Worm (Caenorhabditis elegans) whole organism, young adult: Measurements from ENCODE around the gene tag-153.

Experiments
- B0035.1 ChIP-seq: sonication (generic microtip); optimal IDR thresholded peaks from 2 replicates; lab custom pipeline; 2016; ENCODE audit warnings: missing genetic modification characterization, mild to moderate bottlenecking, missing compliant biosample characterization, missing genotype, missing genetic modification reagents
- B0261.1 ChIP-seq: sonication (generic microtip); optimal IDR thresholded peaks from 2 replicates; lab custom pipeline; 2016; ENCODE audit warnings: mild to moderate bottlenecking, missing genetic modification characterization, moderate library complexity, missing compliant biosample characterization
- B0336.3 ChIP-seq: fragments of 200-800 bp; sonication (Bioruptor generic); IDR thresholded peaks from 2 replicates; pipeline ENCODE4 v1.3.6; 2022; ENCODE audit warnings: missing genetic modification characterization, missing compliant biosample characterization
- C17E4.6 ChIP-seq: fragments of 200-800 bp; sonication (Bioruptor generic); IDR thresholded peaks from 2 replicates; pipeline ENCODE4 v1.3.6; 2022; ENCODE audit warnings: missing genetic modification reagents, missing genetic modification characterization, missing compliant biosample characterization
- F10E7.11 ChIP-seq: sonication (generic microtip); optimal IDR thresholded peaks from 2 replicates; lab custom pipeline; 2017; ENCODE audit warnings: mild to moderate bottlenecking, missing genetic modification characterization, moderate library complexity, missing compliant biosample characterization
- F37B4.10 ChIP-seq: fragments of 200-800 bp; sonication (Bioruptor generic); IDR thresholded peaks from 2 replicates; pipeline ENCODE4 v1.3.6; 2022; ENCODE audit warnings: missing genetic modification characterization, missing compliant biosample characterization
- F57A8.1 ChIP-seq: fragments of 200-800 bp; sonication (Bioruptor generic); optimal IDR thresholded peaks from 2 replicates; lab custom pipeline; 2018; ENCODE audit warnings: mild to moderate bottlenecking, missing genetic modification characterization, moderate library complexity, missing compliant biosample characterization
- F57C9.4 ChIP-seq: sonication (generic microtip); optimal IDR thresholded peaks from 2 replicates; lab custom pipeline; 2017; ENCODE audit warnings: mild to moderate bottlenecking, missing genetic modification characterization, missing compliant biosample characterization
- T07F8.4 ChIP-seq: sonication (generic microtip); optimal IDR thresholded peaks from 2 replicates; lab custom pipeline; 2016; ENCODE audit warnings: mild to moderate bottlenecking, missing genetic modification characterization, moderate library complexity, missing compliant biosample characterization
- T26A5.8 ChIP-seq: sonication (generic microtip); optimal IDR thresholded peaks from 2 replicates; lab custom pipeline; 2016; ENCODE audit warnings: missing genetic modification characterization, missing compliant biosample characterization
- Y53F4B.3 ChIP-seq: fragments of 200-800 bp; sonication (Bioruptor generic); IDR thresholded peaks from 2 replicates; pipeline ENCODE4 v1.3.6; 2022; ENCODE audit warnings: missing genetic modification reagents, missing genetic modification characterization, missing compliant biosample characterization
- Y56A3A.18 ChIP-seq: fragments of 200-800 bp; sonication (Bioruptor generic); IDR thresholded peaks from 2 replicates; pipeline ENCODE4 v1.3.6; 2022; ENCODE audit warnings: missing genetic modification reagents, missing genetic modification characterization, missing compliant biosample characterization
- Y79H2A.3 ChIP-seq: fragments of 200-800 bp; sonication (Bioruptor generic); conservative IDR thresholded peaks from 2 replicates; pipeline ENCODE4 v1.3.6; 2022; ENCODE audit warnings: missing genetic modification reagents, missing genetic modification characterization, missing compliant biosample characterization
- ZK185.1 ChIP-seq: sonication (generic microtip); optimal IDR thresholded peaks from 2 replicates; lab custom pipeline; 2016; ENCODE audit warnings: mild to moderate bottlenecking, missing genetic modification characterization, missing compliant biosample characterization; ENCODE audit not compliant: poor library complexity, severe bottlenecking
- ama-1 ChIP-seq, 3 experiments: fragments of 150-350 bp in 1 of 3; sonication (generic microtip) in 2 of 3; optimal IDR thresholded peaks; 2 replicates each; lab custom pipeline; 2014 to 2018; ENCODE audit warnings: missing biosample characterization in 2 of 3, missing genetic modification characterization in 2 of 3, missing genetic modification reagents in 2 of 3
- aptf-3 ChIP-seq: fragments of 200-800 bp; sonication (Bioruptor generic); IDR thresholded peaks from 2 replicates; pipeline ENCODE4 v1.3.6; 2022; ENCODE audit warnings: missing genetic modification characterization, missing compliant biosample characterization
- athp-1 ChIP-seq: sonication (generic microtip); optimal IDR thresholded peaks from 2 replicates; lab custom pipeline; 2017; ENCODE audit warnings: mild to moderate bottlenecking, missing genetic modification characterization, missing compliant biosample characterization
- attf-6 ChIP-seq: fragments of 200-800 bp; sonication (Bioruptor generic); IDR thresholded peaks from 2 replicates; pipeline ENCODE4 v1.3.6; 2022; ENCODE audit warnings: missing genetic modification reagents, missing genetic modification characterization, missing compliant biosample characterization
- cebp-1 ChIP-seq, 2 experiments: fragments of 200-800 bp in 1 of 2; sonication (Bioruptor generic) in 1 of 2; sonication (generic microtip) in 1 of 2; IDR thresholded peaks in 1 of 2; optimal IDR thresholded peaks in 1 of 2; 2 replicates each; pipeline versions ENCODE4 v1.3.6 to Lab custom; 2017 to 2022; ENCODE audit warnings: missing compliant biosample characterization in 2 of 2, missing genetic modification characterization in 2 of 2, mild to moderate bottlenecking in 1 of 2, missing genetic modification reagents in 1 of 2, moderate library complexity in 1 of 2
- ceh-79 ChIP-seq: sonication (generic microtip); optimal IDR thresholded peaks from 2 replicates; lab custom pipeline; 2017; ENCODE audit warnings: mild to moderate bottlenecking, missing genetic modification characterization, missing compliant biosample characterization
- efl-1 ChIP-seq: fragments of 150-350 bp; optimal IDR thresholded peaks from 2 replicates; lab custom pipeline; 2014; ENCODE audit warnings: missing biosample characterization, missing genetic modification reagents, missing genetic modification characterization
- egl-44 ChIP-seq: fragments of 200-800 bp; sonication (Bioruptor generic); IDR thresholded peaks from 2 replicates; pipeline ENCODE4 v1.3.6; 2022; ENCODE audit warnings: missing genetic modification reagents, missing genetic modification characterization, missing compliant biosample characterization
- hlh-26 ChIP-seq: fragments of 200-800 bp; sonication (Bioruptor generic); conservative IDR thresholded peaks from 2 replicates; pipeline ENCODE4 v1.3.6; 2022; ENCODE audit warnings: missing genetic modification reagents, missing genetic modification characterization, missing compliant biosample characterization
- hmg-1.2 ChIP-seq: fragments of 200-800 bp; sonication (Bioruptor generic); IDR thresholded peaks from 2 replicates; pipeline ENCODE4 v1.3.6; 2022; ENCODE audit warnings: missing genetic modification reagents, missing genetic modification characterization, missing compliant biosample characterization
- hsf-1 ChIP-seq: fragments of 200-800 bp; sonication (Bioruptor generic); IDR thresholded peaks from 2 replicates; pipeline ENCODE4 v1.3.6; 2022; ENCODE audit warnings: missing genetic modification reagents, missing genetic modification characterization, missing compliant biosample characterization
- lag-1 ChIP-seq: fragments of 200-800 bp; sonication (Bioruptor generic); IDR thresholded peaks from 2 replicates; pipeline ENCODE4 v1.3.6; 2022; ENCODE audit warnings: missing genetic modification reagents, missing genetic modification characterization, missing compliant biosample characterization
- let-607 ChIP-seq, 2 experiments: fragments of 200-800 bp in 1 of 2; sonication (Bioruptor generic) in 1 of 2; sonication (generic microtip) in 1 of 2; optimal IDR thresholded peaks; 2 replicates each; lab custom pipeline; 2016 to 2018; ENCODE audit warnings: mild to moderate bottlenecking in 2 of 2, missing compliant biosample characterization in 2 of 2, missing genetic modification characterization in 2 of 2, moderate library complexity in 2 of 2, missing genotype in 1 of 2
- madf-10 ChIP-seq: sonication (generic microtip); optimal IDR thresholded peaks from 2 replicates; lab custom pipeline; 2016; ENCODE audit warnings: mild to moderate bottlenecking, missing genetic modification characterization, missing compliant biosample characterization
- mcd-1 ChIP-seq: fragments of 200-800 bp; sonication (Bioruptor generic); IDR thresholded peaks from 2 replicates; pipeline ENCODE4 v1.3.6; 2022; ENCODE audit warnings: missing genetic modification reagents, missing genetic modification characterization, missing compliant biosample characterization
- mel-28 ChIP-seq: sonication (generic microtip); optimal IDR thresholded peaks from 2 replicates; lab custom pipeline; 2016; ENCODE audit warnings: borderline replicate concordance, mild to moderate bottlenecking, missing genetic modification characterization, missing compliant biosample characterization
- mxl-1 ChIP-seq: sonication (generic microtip); optimal IDR thresholded peaks from 2 replicates; lab custom pipeline; 2016; ENCODE audit warnings: missing genetic modification characterization, missing compliant biosample characterization
- nfya-2 ChIP-seq: fragments of 200-800 bp; sonication (Bioruptor generic); IDR thresholded peaks from 2 replicates; pipeline ENCODE4 v1.3.6; 2022; ENCODE audit warnings: missing genetic modification reagents, missing genetic modification characterization, missing compliant biosample characterization
- nfyb-1 ChIP-seq: fragments of 200-800 bp; sonication (Bioruptor generic); IDR thresholded peaks from 2 replicates; pipeline ENCODE4 v1.3.6; 2022; ENCODE audit warnings: missing genetic modification reagents, missing genetic modification characterization, missing compliant biosample characterization
- nhr-120 ChIP-seq: fragments of 200-800 bp; sonication (Bioruptor generic); IDR thresholded peaks from 2 replicates; pipeline ENCODE4 v1.3.6; 2022; ENCODE audit warnings: missing genetic modification characterization, missing compliant biosample characterization
- nhr-179 ChIP-seq: sonication (generic microtip); optimal IDR thresholded peaks from 2 replicates; lab custom pipeline; 2016; ENCODE audit warnings: mild to moderate bottlenecking, missing genetic modification characterization, missing compliant biosample characterization
- nhr-27 ChIP-seq: fragments of 200-800 bp; sonication (Bioruptor generic); optimal IDR thresholded peaks from 2 replicates; lab custom pipeline; 2018; ENCODE audit warnings: mild to moderate bottlenecking, missing genetic modification characterization, moderate library complexity, missing compliant biosample characterization
- nhr-80 ChIP-seq: sonication (generic microtip); optimal IDR thresholded peaks from 2 replicates; lab custom pipeline; 2016; ENCODE audit warnings: missing genetic modification characterization, missing compliant biosample characterization
- repo-1 ChIP-seq: sonication (generic microtip); optimal IDR thresholded peaks from 2 replicates; lab custom pipeline; 2017; ENCODE audit warnings: mild to moderate bottlenecking, missing genetic modification characterization, missing compliant biosample characterization
- rpc-1 ChIP-seq, 2 experiments: fragments of 150-350 bp in 1 of 2; sonication (generic microtip) in 1 of 2; optimal IDR thresholded peaks; 2 replicates each; lab custom pipeline; 2014 to 2018; ENCODE audit warnings: missing biosample characterization in 1 of 2, missing genetic modification characterization in 1 of 2, missing genetic modification reagents in 1 of 2, missing genotype in 1 of 2
- unc-130 ChIP-seq: sonication (generic microtip); optimal IDR thresholded peaks from 2 replicates; lab custom pipeline; 2016; ENCODE audit warnings: missing genetic modification reagents, missing genetic modification characterization, missing compliant biosample characterization
- xnd-1 ChIP-seq: sonication (generic microtip); optimal IDR thresholded peaks from 2 replicates; lab custom pipeline; 2016; ENCODE audit warnings: missing genotype, missing genetic modification reagents, missing genetic modification characterization, missing compliant biosample characterization
- zfh-2 ChIP-seq: fragments of 200-800 bp; sonication (Bioruptor generic); conservative IDR thresholded peaks from 2 replicates; pipeline ENCODE4 v1.3.6; 2022; ENCODE audit warnings: missing genetic modification reagents, missing genetic modification characterization, missing compliant biosample characterization
- ztf-26 ChIP-seq: sonication (generic microtip); optimal IDR thresholded peaks from 2 replicates; lab custom pipeline; 2017; ENCODE audit warnings: missing genetic modification characterization, missing compliant biosample characterization
- ztf-28 ChIP-seq: fragments of 200-800 bp; sonication (Bioruptor generic); IDR thresholded peaks from 2 replicates; pipeline ENCODE4 v1.3.6; 2022; ENCODE audit warnings: missing genetic modification reagents, missing genetic modification characterization, missing compliant biosample characterization
- ztf-3 ChIP-seq: fragments of 200-800 bp; sonication (Bioruptor generic); optimal IDR thresholded peaks from 2 replicates; lab custom pipeline; 2018; ENCODE audit warnings: mild to moderate bottlenecking, missing genetic modification characterization, missing compliant biosample characterization

Gene tag-153

ce11 chrV:9343629-9344624 is 21.0 kb downstream of the tag-153 start, which contains the start of gene tos-1 (continued):
- peak; percentile 91 for TF ChIP-seq cebp-1 (GFP tag; IDR thresholded peaks at IDR 0.05; lab: Robert Waterston, UW)
- peak; percentile 98 for TF ChIP-seq cebp-1 (tag; optimal IDR thresholded peaks at IDR 0.05; lab: Kevin White, UChicago)
- TF ChIP-seq F57C9.4 (tag; lab: Kevin White, UChicago), result peak; percentile 84
- TF ChIP-seq Y79H2A.3 (GFP tag; lab: Robert Waterston, UW), result peak; percentile 74; the same call in 1 of the 2 replicates
- no peak for TF ChIP-seq nhr-179 (tag; lab: Kevin White, UChicago)
- TF ChIP-seq xnd-1 (tag; lab: Kevin White, UChicago), result no peak
- 0 out of 2 replicates have a peak, but pooled peaks have one; percentile 22 for TF ChIP-seq attf-6 (GFP tag; lab: Robert Waterston, UW)
- peak; percentile 88 for TF ChIP-seq mcd-1 (GFP tag; lab: Robert Waterston, UW)
- peak; percentile 82 for TF ChIP-seq nhr-27
- TF ChIP-seq ztf-28 (GFP tag; lab: Robert Waterston, UW), result 0 out of 2 replicates have a peak, but pooled peaks have one; percentile 60
- TF ChIP-seq Y56A3A.18 (GFP tag; lab: Robert Waterston, UW), result peak; percentile 16; the same call in 1 of the 2 replicates
- peak; percentile 86 for TF ChIP-seq ztf-3 (GFP tag; lab: Kevin White, UChicago)
- TF ChIP-seq ama-1 (optimal IDR thresholded peaks at IDR 0.05; lab: Kevin White, UChicago), result peak; percentile 99
- no peak for TF ChIP-seq ama-1 (GFP tag; optimal IDR thresholded peaks at IDR 0.05; lab: Kevin White, UChicago)
- TF ChIP-seq C17E4.6 (GFP tag; lab: Robert Waterston, UW), result peak; percentile 86
- 0 out of 2 replicates have a peak, but pooled peaks have one; percentile 63 for TF ChIP-seq F37B4.10 (GFP tag; lab: Robert Waterston, UW)
- no peak for TF ChIP-seq T26A5.8 (tag; lab: Kevin White, UChicago)
- no peak for TF ChIP-seq hlh-26
- TF ChIP-seq nhr-80 (tag; lab: Kevin White, UChicago), result peak; percentile 94
- no peak for TF ChIP-seq mxl-1 (tag; lab: Kevin White, UChicago)
- peak; percentile 96 for TF ChIP-seq repo-1 (tag; lab: Kevin White, UChicago)
- TF ChIP-seq lag-1, result no peak
- TF ChIP-seq hsf-1 (GFP tag; lab: Robert Waterston, UW), result peak; percentile 73
- TF ChIP-seq hmg-1.2, result peak; percentile 82
- TF ChIP-seq aptf-3 (GFP tag; lab: Robert Waterston, UW), result no peak
- TF ChIP-seq unc-130 (GFP tag; lab: Kevin White, UChicago), result peak; percentile 21
- peak; percentile 56 for TF ChIP-seq F10E7.11 (tag; lab: Kevin White, UChicago)
- TF ChIP-seq rpc-1 (optimal IDR thresholded peaks at IDR 0.05; lab: Kevin White, UChicago), result no peak
- no peak for TF ChIP-seq rpc-1 (tag; optimal IDR thresholded peaks at IDR 0.05; lab: Kevin White, UChicago)
- TF ChIP-seq let-607 (tag; optimal IDR thresholded peaks at IDR 0.05; lab: Kevin White, UChicago), result peak; percentile 89 to 90
- TF ChIP-seq nfya-2 (GFP tag; lab: Robert Waterston, UW), result no peak
- TF ChIP-seq madf-10, result peak; percentile 96
- TF ChIP-seq zfh-2 (GFP tag; lab: Robert Waterston, UW), result no peak; the same call in 1 of the 2 replicates
- no peak for TF ChIP-seq F57A8.1 (GFP tag; lab: Kevin White, UChicago)
- TF ChIP-seq nfyb-1 (GFP tag; lab: Robert Waterston, UW), result peak; percentile 96
- TF ChIP-seq nhr-120 (GFP tag; lab: Robert Waterston, UW), result no peak
- peak; percentile 99 for TF ChIP-seq ztf-26 (tag; lab: Kevin White, UChicago)
- peak; percentile 91 for TF ChIP-seq B0035.1
- TF ChIP-seq T07F8.4, result peak; percentile 21
- TF ChIP-seq Y53F4B.3 (GFP tag; lab: Robert Waterston, UW), result peak; percentile 7; the same call in 1 of the 2 replicates
- peak; percentile 36 for TF ChIP-seq efl-1 (GFP tag; lab: Kevin White, UChicago)
- TF ChIP-seq B0261.1 (tag; lab: Kevin White, UChicago), result peak; percentile 43
- peak; percentile 78 for TF ChIP-seq mel-28
- peak; percentile 53 for TF ChIP-seq ceh-79 (tag; lab: Kevin White, UChicago)
- TF ChIP-seq athp-1 (tag; lab: Kevin White, UChicago), result peak; percentile 98
- peak; percentile 89 for TF ChIP-seq ZK185.1 (tag; lab: Kevin White, UChicago)
- no peak for TF ChIP-seq egl-44 (GFP tag; lab: Robert Waterston, UW)
- TF ChIP-seq B0336.3, result peak; percentile 91
